Worm (Caenorhabditis elegans) whole organism, L4/young adult: ENCODE data around the gene ptc-3.

Experiments
- W03F9.2 ChIP-seq: fragments of 150-350 bp; optimal IDR thresholded peaks from 2 replicates; lab custom pipeline; 2014; ENCODE audit warnings: missing biosample characterization, missing genetic modification characterization
- dao-5 ChIP-seq: sonication (generic microtip); optimal IDR thresholded peaks from 2 replicates; lab custom pipeline; 2016; ENCODE audit warnings: missing genotype, missing genetic modification characterization, moderate library complexity, missing compliant biosample characterization
- him-1 ChIP-seq: sonication (generic microtip); optimal IDR thresholded peaks from 2 replicates; lab custom pipeline; 2016; ENCODE audit warnings: missing genotype, missing genetic modification reagents, missing genetic modification characterization, missing compliant biosample characterization

Gene ptc-3

ce11 chrII:2816676-2817075, 35.7 kb downstream of the ptc-3 start, which contains the start of gene set-13:
Gene set-13, plus strand, starts transcription at chrII:2816976.
- no peak for TF ChIP-seq dao-5 (tag; lab: Kevin White, UChicago)
- no peak for TF ChIP-seq him-1 (tag; lab: Kevin White, UChicago)
- TF ChIP-seq W03F9.2 (tag; lab: Kevin White, UChicago): no peak

ce11 chrII:2815444-2815843, 36.9 kb downstream of the ptc-3 start, which contains the start of gene K12H6.2:
Gene K12H6.2, minus strand, starts transcription at chrII:2815544.
- TF ChIP-seq dao-5 (tag; lab: Kevin White, UChicago) (no peak), him-1 (tag; lab: Kevin White, UChicago) (no peak), W03F9.2 (tag; lab: Kevin White, UChicago) (no peak)

- no peak for TF ChIP-seq him-1 (tag; lab: Kevin White, UChicago)
- no peak for TF ChIP-seq dao-5 (tag; lab: Kevin White, UChicago)
- no peak for TF ChIP-seq W03F9.2 (tag; lab: Kevin White, UChicago)
Observed at ce11 chrII:2815017-2815416, 37.4 kb downstream of the ptc-3 start.

ce11 chrII:2807674-2808206, 44.7 kb downstream of the ptc-3 start, which contains the start of gene K12H6.12:
Gene K12H6.12, plus strand, starts transcription at chrII:2808156.
- TF ChIP-seq W03F9.2 (tag; lab: Kevin White, UChicago) (no peak), dao-5 (tag; lab: Kevin White, UChicago) (no peak), him-1 (tag; lab: Kevin White, UChicago) (no peak)

- TF ChIP-seq him-1 (tag; lab: Kevin White, UChicago) (no peak), W03F9.2 (tag; lab: Kevin White, UChicago) (no peak), dao-5 (tag; lab: Kevin White, UChicago) (no peak)
Observed at ce11 chrII:2805566-2805965, 46.8 kb downstream of the ptc-3 start.

ce11 chrII:2804949-2805348, 47.4 kb downstream of the ptc-3 start:
- no peak for TF ChIP-seq dao-5 (tag; lab: Kevin White, UChicago)
- TF ChIP-seq W03F9.2 (tag; lab: Kevin White, UChicago): no peak
- no peak for TF ChIP-seq him-1 (tag; lab: Kevin White, UChicago)

- TF ChIP-seq him-1 (tag; lab: Kevin White, UChicago) (no peak), dao-5 (tag; lab: Kevin White, UChicago) (no peak), W03F9.2 (tag; lab: Kevin White, UChicago) (no peak)
Observed at ce11 chrII:2804245-2804644, 48.1 kb downstream of the ptc-3 start.

- no peak for TF ChIP-seq W03F9.2 (tag; lab: Kevin White, UChicago)
- no peak for TF ChIP-seq dao-5 (tag; lab: Kevin White, UChicago)
- TF ChIP-seq him-1 (tag; lab: Kevin White, UChicago): no peak
Observed at ce11 chrII:2802804-2803586, 49.4 kb downstream of the ptc-3 start.

ce11 chrII:2801764-2802163, 50.6 kb downstream of the ptc-3 start:
- no peak for TF ChIP-seq him-1 (tag; lab: Kevin White, UChicago)
- no peak for TF ChIP-seq dao-5 (tag; lab: Kevin White, UChicago)
- no peak for TF ChIP-seq W03F9.2 (tag; lab: Kevin White, UChicago)

ce11 chrII:2800550-2801233, 51.7 kb downstream of the ptc-3 start, which contains the start of gene nhr-119:
Gene nhr-119, minus strand, starts transcription at chrII:2800600.
- TF ChIP-seq W03F9.2 (tag; lab: Kevin White, UChicago) (peak; percentile 38), him-1 (tag; lab: Kevin White, UChicago) (no peak)

- TF ChIP-seq him-1 (tag; lab: Kevin White, UChicago): no peak
- TF ChIP-seq dao-5 (tag; lab: Kevin White, UChicago): no peak
- no peak for TF ChIP-seq W03F9.2 (tag; lab: Kevin White, UChicago)
Observed at ce11 chrII:2797951-2798350, 54.4 kb downstream of the ptc-3 start.

- TF ChIP-seq W03F9.2 (tag; lab: Kevin White, UChicago) (no peak), him-1 (tag; lab: Kevin White, UChicago) (no peak), dao-5 (tag; lab: Kevin White, UChicago) (no peak)
Observed at ce11 chrII:2796431-2796830, 56.0 kb downstream of the ptc-3 start.

- TF ChIP-seq dao-5 (tag; lab: Kevin White, UChicago): no peak
- no peak for TF ChIP-seq W03F9.2 (tag; lab: Kevin White, UChicago)
- no peak for TF ChIP-seq him-1 (tag; lab: Kevin White, UChicago)
Observed at ce11 chrII:2795413-2795812, 57.0 kb downstream of the ptc-3 start.
